Fruit fly (Drosophila melanogaster) whole organism, pupa: ENCODE measurements around the gene ifc.

Experiments used
- CG10348 ChIP-seq: fragments of 200-800 bp; sonication (Bioruptor generic); IDR thresholded peaks from 2 replicates; pipeline ENCODE4 v1.3.6; 2022; ENCODE audit warnings: missing biosample characterization, missing genetic modification characterization
- CG12605 ChIP-seq: fragments of 200-800 bp; sonication (Bioruptor generic); IDR thresholded peaks from 2 replicates; pipeline ENCODE4 v1.3.6; 2022; ENCODE audit warnings: missing biosample characterization, missing genetic modification characterization
- CG13204 ChIP-seq: fragments of 200-800 bp; sonication (Bioruptor generic); optimal IDR thresholded peaks from 2 replicates; lab custom pipeline; 2018; ENCODE audit warnings: missing biosample characterization, mild to moderate bottlenecking, missing genetic modification characterization, moderate library complexity
- CG14655 ChIP-seq: fragments of 200-800 bp; sonication (Bioruptor generic); optimal IDR thresholded peaks from 3 replicates; lab custom pipeline; 2017; ENCODE audit warnings: mild to moderate bottlenecking, missing biosample characterization, missing genetic modification reagents, missing genetic modification characterization
- CG15710 ChIP-seq: fragments of 200-800 bp; sonication (Bioruptor generic); optimal IDR thresholded peaks from 2 replicates; lab custom pipeline; 2018; ENCODE audit warnings: missing biosample characterization, mild to moderate bottlenecking, missing genetic modification characterization, moderate library complexity
- CG17806 ChIP-seq: fragments of 200-800 bp; sonication (Bioruptor generic); optimal IDR thresholded peaks from 2 replicates; lab custom pipeline; 2018; ENCODE audit warnings: missing biosample characterization, mild to moderate bottlenecking, missing genetic modification characterization, moderate library complexity
- CG32121 ChIP-seq: fragments of 200-800 bp; sonication (Bioruptor generic); IDR thresholded peaks from 2 replicates; pipeline ENCODE4 v1.3.6; 2022; ENCODE audit warnings: missing biosample characterization, missing genetic modification characterization
- CG34367 ChIP-seq: fragments of 200-800 bp; sonication (Bioruptor generic); optimal IDR thresholded peaks from 2 replicates; lab custom pipeline; 2018; ENCODE audit warnings: missing biosample characterization, mild to moderate bottlenecking, missing genetic modification characterization
- CG4496 ChIP-seq: fragments of 200-800 bp; sonication (Bioruptor generic); IDR thresholded peaks from 3 replicates; pipeline ENCODE4 v1.3.6; 2022; ENCODE audit warnings: missing biosample characterization, missing genetic modification characterization
- CG8159 ChIP-seq: fragments of 200-800 bp; sonication (Bioruptor generic); optimal IDR thresholded peaks from 3 replicates; lab custom pipeline; 2018; ENCODE audit warnings: missing biosample characterization, mild to moderate bottlenecking, missing genetic modification characterization, moderate library complexity
- CG8301 ChIP-seq: fragments of 200-800 bp; sonication (Bioruptor generic); optimal IDR thresholded peaks from 2 replicates; lab custom pipeline; 2018; ENCODE audit warnings: missing biosample characterization, mild to moderate bottlenecking, missing genetic modification characterization
- CG9948 ChIP-seq: fragments of 200-800 bp; sonication (Bioruptor generic); optimal IDR thresholded peaks from 2 replicates; lab custom pipeline; 2018; ENCODE audit warnings: missing biosample characterization, mild to moderate bottlenecking, missing genetic modification characterization, moderate library complexity
- D1 ChIP-seq: fragments of 200-800 bp; sonication (Bioruptor generic); optimal IDR thresholded peaks from 2 replicates; lab custom pipeline; 2018; ENCODE audit warnings: missing biosample characterization, mild to moderate bottlenecking, missing genetic modification characterization, moderate library complexity
- EcR ChIP-seq: fragments of 200-800 bp; sonication (Bioruptor generic); optimal IDR thresholded peaks from 3 replicates; lab custom pipeline; 2019; ENCODE audit warnings: missing biosample characterization, missing genetic modification characterization, mild to moderate bottlenecking, moderate library complexity, missing genetic modification reagents
- Ets98B ChIP-seq: fragments of 200-800 bp; sonication (Bioruptor generic); IDR thresholded peaks from 2 replicates; pipeline ENCODE4 v1.3.6; 2022; ENCODE audit warnings: missing biosample characterization, missing genetic modification characterization
- Pif1A ChIP-seq: fragments of 200-800 bp; sonication (Bioruptor generic); optimal IDR thresholded peaks from 3 replicates; lab custom pipeline; 2016; ENCODE audit warnings: missing biosample characterization, missing genetic modification characterization
- Pif1B ChIP-seq: fragments of 200-800 bp; sonication (Bioruptor generic); optimal IDR thresholded peaks from 3 replicates; lab custom pipeline; 2016; ENCODE audit warnings: missing biosample characterization, missing genetic modification characterization
- Snoo ChIP-seq: fragments of 200-800 bp; sonication (Bioruptor generic); optimal IDR thresholded peaks from 3 replicates; lab custom pipeline; 2017; ENCODE audit warnings: missing biosample characterization, mild to moderate bottlenecking, missing genetic modification characterization, inconsistent platforms
- fd96Ca ChIP-seq: fragments of 200-800 bp; sonication (Bioruptor generic); IDR thresholded peaks from 3 replicates; pipeline ENCODE4 v1.3.6; 2022; ENCODE audit warnings: missing biosample characterization, missing genetic modification characterization
- gl ChIP-seq: fragments of 200-800 bp; sonication (Bioruptor generic); optimal IDR thresholded peaks from 2 replicates; lab custom pipeline; 2018; ENCODE audit warnings: missing biosample characterization, mild to moderate bottlenecking, missing genetic modification characterization
- rn ChIP-seq: fragments of 200-800 bp; sonication (Bioruptor generic); IDR thresholded peaks from 2 replicates; pipeline ENCODE4 v1.3.6; 2022; ENCODE audit warnings: missing biosample characterization, missing genetic modification characterization

ifc gene

DNA sequence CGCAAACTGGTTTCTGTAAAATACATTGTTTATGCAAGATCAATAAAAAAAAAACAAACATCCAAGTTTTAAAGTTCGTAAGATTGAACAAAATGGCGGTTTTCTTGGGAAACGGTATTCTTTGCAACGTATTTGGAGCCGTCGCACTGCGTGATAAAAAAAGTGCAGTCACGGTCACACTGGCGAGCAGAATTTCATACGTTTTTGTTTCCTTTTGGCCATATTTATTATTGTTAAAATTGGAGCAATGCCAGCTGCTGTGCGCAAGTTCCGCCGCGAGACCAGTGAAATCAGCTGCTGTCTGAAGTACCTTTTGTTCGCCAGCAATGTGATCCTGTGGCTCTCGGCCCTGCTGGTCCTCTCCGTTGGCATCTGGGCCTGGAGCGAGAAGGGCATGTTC is 13.9 kb downstream of the ifc start, which contains the start of gene Tsp26A:
Gene Tsp26A (plus strand): TSS at position 164 of the 400 bp plus-strand sequence.
- TF ChIP-seq CG13204 (GFP tag; lab: Kevin White, UChicago) (no peak), Pif1A (GFP tag; lab: Kevin White, UChicago) (no peak)

DNA sequence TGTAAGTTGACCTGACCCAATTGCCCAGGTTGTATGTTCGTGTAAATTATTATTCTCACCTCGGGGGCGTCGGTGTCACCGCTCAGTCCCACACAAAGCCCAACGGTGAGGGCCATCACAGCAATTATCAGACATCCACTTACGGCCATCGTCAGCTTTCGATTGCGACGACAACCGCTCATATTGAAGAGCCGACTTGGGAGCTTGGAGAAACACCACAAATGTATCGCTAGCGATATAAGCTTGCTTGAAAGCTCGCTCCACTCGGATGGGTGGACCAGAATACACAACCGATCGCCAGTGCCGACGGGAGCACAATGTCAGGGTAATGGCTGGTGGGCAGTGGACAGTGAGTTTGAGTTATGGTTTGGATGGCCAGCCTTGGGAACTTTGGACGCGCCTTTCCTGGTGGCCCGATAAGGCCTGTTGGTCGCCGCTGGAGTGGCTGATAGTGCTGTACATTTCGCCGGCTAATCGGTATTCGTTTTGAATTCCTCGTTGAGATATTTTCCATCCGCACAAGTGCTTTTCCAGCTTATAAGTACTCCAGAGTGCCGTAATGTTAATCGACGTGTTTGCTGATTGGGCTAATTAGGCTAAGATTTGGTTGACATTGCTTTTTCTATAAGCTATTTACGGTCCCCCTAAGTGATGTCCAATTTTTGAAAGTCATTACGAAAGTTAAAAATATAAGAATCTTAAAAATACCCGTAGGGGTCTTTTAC is 20.5 kb downstream of the ifc start, which contains the start of gene Gal:
Gene Gal (minus strand): TSS at position 320 of the 725 bp plus-strand sequence.
- TF ChIP-seq Ets98B (peak; percentile 9; the same call in 1 of the 2 replicates), CG13204 (GFP tag; lab: Kevin White, UChicago) (no peak), Pif1A (GFP tag; lab: Kevin White, UChicago) (no peak), fd96Ca (GFP tag; lab: Robert Waterston, UW) (0 out of 3 replicates have a peak, but pooled peaks have one; percentile 31), CG17806 (tag; lab: Kevin White, UChicago) (no peak), EcR (GFP tag; lab: Kevin White, UChicago) (no peak), D1 (tag; lab: Kevin White, UChicago) (no peak), CG8159 (peak; percentile 64)

DNA sequence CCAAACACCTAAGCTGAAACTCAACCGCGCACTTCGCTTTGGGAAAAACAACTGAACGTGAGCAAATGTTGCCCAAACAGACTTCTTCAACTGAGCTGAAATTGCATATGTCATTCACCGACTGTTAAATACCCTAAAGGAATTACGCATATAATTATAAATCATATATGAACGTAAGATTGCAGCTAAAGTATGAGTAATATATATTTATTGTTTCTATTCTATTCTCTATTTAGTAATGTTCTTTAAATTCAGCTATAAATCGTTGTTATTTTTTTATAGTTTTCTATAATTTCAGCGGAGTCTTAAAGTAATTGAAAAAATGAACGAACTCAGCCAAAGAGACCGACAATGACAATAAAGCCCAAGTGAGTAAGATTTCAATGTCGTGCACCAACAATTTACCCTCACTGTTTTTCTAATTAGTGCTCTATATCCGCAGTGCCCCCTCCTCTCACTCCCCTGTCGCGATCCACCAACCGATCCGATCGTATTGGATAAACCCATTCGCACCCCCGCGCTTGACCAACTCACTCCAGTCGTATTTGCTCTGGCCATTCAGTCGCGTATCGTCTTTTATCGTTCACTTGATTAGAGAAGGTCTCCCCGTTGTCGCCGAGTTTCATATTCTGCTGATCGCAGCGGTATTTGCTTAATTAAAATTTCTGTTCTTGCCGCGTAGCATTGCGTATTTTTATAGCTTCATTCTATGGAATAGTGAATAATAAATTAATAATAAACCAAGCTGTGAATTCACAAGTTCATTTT is 26.3 kb downstream of the ifc start, which contains the start of gene CG9098:
Gene CG9098 (minus strand): TSS at position 36 of the 768 bp plus-strand sequence.
- no peak for TF ChIP-seq CG14655 (GFP tag; lab: Kevin White, UChicago)
- no peak for TF ChIP-seq Ets98B
- TF ChIP-seq CG10348 (GFP tag; lab: Robert Waterston, UW), result no peak
- no peak for TF ChIP-seq rn
- TF ChIP-seq Snoo (tag; lab: Kevin White, UChicago), result no peak
- TF ChIP-seq Pif1A (GFP tag; lab: Kevin White, UChicago), result no peak
- TF ChIP-seq CG9948 (tag; lab: Kevin White, UChicago), result no peak
- no peak for TF ChIP-seq fd96Ca (GFP tag; lab: Robert Waterston, UW)
- TF ChIP-seq CG8301 (tag; lab: Kevin White, UChicago), result no peak
- no peak for TF ChIP-seq D1 (tag; lab: Kevin White, UChicago)
- TF ChIP-seq CG32121 (GFP tag; lab: Robert Waterston, UW), result no peak
- no peak for TF ChIP-seq EcR (GFP tag; lab: Kevin White, UChicago)
- no peak for TF ChIP-seq CG13204 (GFP tag; lab: Kevin White, UChicago)
- TF ChIP-seq CG8159, result no peak
- no peak for TF ChIP-seq CG12605
- no peak for TF ChIP-seq CG4496 (GFP tag; lab: Robert Waterston, UW)
- no peak for TF ChIP-seq Pif1B (GFP tag; lab: Kevin White, UChicago)
- no peak for TF ChIP-seq CG17806 (tag; lab: Kevin White, UChicago)

DNA sequence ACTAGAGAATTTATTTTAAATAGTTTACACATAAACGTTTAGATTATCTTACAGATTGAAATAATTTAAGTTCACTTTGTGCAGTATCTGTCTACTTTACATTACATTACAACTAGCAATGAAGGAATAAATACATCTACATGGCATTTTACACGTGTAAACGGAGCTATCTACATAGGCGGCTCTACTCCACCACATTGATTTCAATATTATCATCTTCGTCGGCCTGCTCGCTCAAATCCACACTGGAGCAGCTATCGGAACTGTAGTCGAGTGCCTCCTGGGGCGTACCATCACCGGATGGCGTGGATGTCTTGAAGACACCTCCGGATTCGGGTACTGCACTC is 26.9 kb downstream of the ifc start:
- no peak for TF ChIP-seq CG32121 (GFP tag; lab: Robert Waterston, UW)
- no peak for TF ChIP-seq CG12605
- TF ChIP-seq CG8301 (tag; lab: Kevin White, UChicago), result no peak
- no peak for TF ChIP-seq CG10348 (GFP tag; lab: Robert Waterston, UW)
- TF ChIP-seq CG4496 (GFP tag; lab: Robert Waterston, UW), result no peak
- no peak for TF ChIP-seq CG8159
- TF ChIP-seq CG17806 (tag; lab: Kevin White, UChicago), result no peak
- no peak for TF ChIP-seq Ets98B
- no peak for TF ChIP-seq CG34367 (tag; lab: Kevin White, UChicago)
- TF ChIP-seq Pif1B (GFP tag; lab: Kevin White, UChicago), result no peak
- TF ChIP-seq, all 21 proteins: peak for 0

DNA sequence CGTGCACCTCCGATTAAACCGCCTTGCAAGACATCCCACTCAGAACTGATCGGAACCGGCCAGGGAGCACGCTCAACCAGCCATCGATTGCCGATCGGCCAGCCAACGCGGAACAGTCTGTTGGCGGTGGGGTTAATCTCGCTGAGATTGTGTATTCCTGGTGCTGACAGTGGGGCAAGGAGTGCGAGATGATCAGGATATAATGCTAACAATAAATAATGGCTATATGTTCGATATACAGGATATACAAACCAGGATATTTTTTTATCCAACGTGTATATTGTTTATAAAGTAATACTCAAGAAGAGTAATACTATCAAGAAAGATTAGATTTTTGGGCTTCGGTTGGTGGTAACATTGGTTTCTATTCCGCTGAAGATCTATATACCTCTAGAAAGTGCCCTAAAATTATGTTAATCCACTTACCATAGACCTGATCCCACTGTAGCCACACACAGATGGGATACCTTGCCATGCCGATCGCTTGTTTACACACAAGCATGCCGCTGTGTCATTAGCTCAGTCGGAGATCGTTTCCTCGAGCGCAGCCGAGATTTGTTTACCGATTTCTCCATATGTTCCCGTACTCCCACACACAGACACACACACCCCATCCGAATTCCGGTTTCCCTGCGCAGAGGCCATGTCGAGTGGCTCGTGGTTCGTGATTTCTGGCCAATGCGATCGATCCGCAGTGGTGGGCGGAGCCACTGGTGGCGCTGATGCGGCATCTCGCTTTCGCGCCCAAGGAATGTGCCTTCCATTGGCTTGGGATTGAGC is 33.4 kb downstream of the ifc start, which contains the start of gene H2.0:
Gene H2.0 (minus strand): TSS at position 51 of the 780 bp plus-strand sequence.
- peak; percentile 42 for TF ChIP-seq gl
- TF ChIP-seq Pif1A (GFP tag; lab: Kevin White, UChicago), result peak; percentile 55
- peak; percentile 79 for TF ChIP-seq CG8301 (tag; lab: Kevin White, UChicago)
- TF ChIP-seq Pif1B (GFP tag; lab: Kevin White, UChicago), result peak; percentile 75
- TF ChIP-seq CG12605, result no peak
- TF ChIP-seq CG32121 (GFP tag; lab: Robert Waterston, UW), result no peak
- TF ChIP-seq CG34367 (tag; lab: Kevin White, UChicago), result no peak
- 0 out of 3 replicates have a peak, but pooled peaks have one; percentile 17 for TF ChIP-seq fd96Ca (GFP tag; lab: Robert Waterston, UW)
- TF ChIP-seq EcR (GFP tag; lab: Kevin White, UChicago), result no peak
- peak; percentile 75 for TF ChIP-seq CG15710 (tag; lab: Kevin White, UChicago)
- TF ChIP-seq rn, result 0 out of 2 replicates have a peak, but pooled peaks have one; percentile 17
- TF ChIP-seq Snoo (tag; lab: Kevin White, UChicago), result no peak
- TF ChIP-seq CG8159, result peak; percentile 73
- peak; percentile 62 for TF ChIP-seq CG9948 (tag; lab: Kevin White, UChicago)
- no peak for TF ChIP-seq D1 (tag; lab: Kevin White, UChicago)
- peak; percentile 21; the same call in 1 of the 2 replicates for TF ChIP-seq Ets98B
- no peak; the same call in 2 of the 3 replicates for TF ChIP-seq CG4496 (GFP tag; lab: Robert Waterston, UW)
- peak; percentile 79 for TF ChIP-seq CG14655 (GFP tag; lab: Kevin White, UChicago)
- TF ChIP-seq CG13204 (GFP tag; lab: Kevin White, UChicago), result peak; percentile 10
- no peak for TF ChIP-seq CG17806 (tag; lab: Kevin White, UChicago)
- TF ChIP-seq CG10348 (GFP tag; lab: Robert Waterston, UW), result no peak
